Fruit fly (Drosophila melanogaster): ENCODE data around the gene Gr63a.

dm6 chr3L:3850477-3850876 is 45.9 kb downstream of the Gr63a start:
- TF ChIP-seq CG12605 (GFP tag; IDR thresholded peaks at IDR 0.05) (no peak), CG13204 (GFP tag; optimal IDR thresholded peaks at IDR 0.05) (no peak), Ets98B (GFP tag; IDR thresholded peaks at IDR 0.05) (no peak), CG8159 (tag; optimal IDR thresholded peaks at IDR 0.05) (no peak), CG8301 (tag; optimal IDR thresholded peaks at IDR 0.05) (no peak), EcR (GFP tag; optimal IDR thresholded peaks at IDR 0.05) (no peak), CG34367 (tag; optimal IDR thresholded peaks at IDR 0.05) (no peak), CG32121 (GFP tag; IDR thresholded peaks at IDR 0.05) (no peak), fd96Ca (GFP tag; IDR thresholded peaks at IDR 0.05) (no peak), Pif1A (GFP tag; optimal IDR thresholded peaks at IDR 0.05) (no peak), Pif1B (GFP tag; optimal IDR thresholded peaks at IDR 0.05) (no peak), D1 (tag; optimal IDR thresholded peaks at IDR 0.05) (no peak), CG15710 (tag; optimal IDR thresholded peaks at IDR 0.05) (no peak)

All from whole organism, pupa.